Fruit fly (Drosophila melanogaster) whole organism, embryonic: Measurements from ENCODE around the gene dsx-c73A.

ENCODE experiments used
- Abd-B ChIP-seq: fragments of 200-800 bp; sonication (Bioruptor generic); optimal IDR thresholded peaks from 2 replicates; lab custom pipeline; 2018; ENCODE audit warnings: missing biosample characterization, mild to moderate bottlenecking, missing genetic modification characterization, moderate library complexity
- Adf1 ChIP-seq: fragments of 200-800 bp; sonication (Bioruptor generic); IDR thresholded peaks from 2 replicates; pipeline ENCODE4 v1.3.6; 2022; ENCODE audit warnings: missing biosample characterization, missing genetic modification characterization
- Atf-2 ChIP-seq: fragments of 200-800 bp; sonication (Bioruptor generic); optimal IDR thresholded peaks from 2 replicates; lab custom pipeline; 2016; ENCODE audit warnings: missing biosample characterization, missing genetic modification characterization
- Atf3 ChIP-seq: fragments of 200-800 bp; sonication (Bioruptor generic); optimal IDR thresholded peaks from 3 replicates; lab custom pipeline; 2016; ENCODE audit warnings: missing biosample characterization, missing genetic modification characterization
- B-H2 ChIP-seq: fragments of 200-800 bp; sonication (Bioruptor generic); optimal IDR thresholded peaks from 2 replicates; lab custom pipeline; 2018; ENCODE audit warnings: missing biosample characterization, mild to moderate bottlenecking, missing genetic modification characterization
- Blimp-1 ChIP-seq: fragments of 200-800 bp; sonication (Bioruptor generic); optimal IDR thresholded peaks from 3 replicates; lab custom pipeline; 2018; ENCODE audit warnings: missing biosample characterization, missing genetic modification characterization, mild to moderate bottlenecking, moderate library complexity, missing genetic modification reagents
- BtbVII ChIP-seq: fragments of 200-800 bp; sonication (Bioruptor generic); optimal IDR thresholded peaks from 3 replicates; lab custom pipeline; 2017; ENCODE audit warnings: missing biosample characterization, mild to moderate bottlenecking, missing genetic modification characterization
- CG10959 ChIP-seq: fragments of 200-800 bp; sonication (Bioruptor generic); IDR thresholded peaks from 2 replicates; pipeline ENCODE4 v1.3.6; 2022; ENCODE audit warnings: missing biosample characterization, missing genetic modification characterization
- CG11247 ChIP-seq: fragments of 200-800 bp; sonication (Bioruptor generic); IDR thresholded peaks from 2 replicates; pipeline ENCODE4 v1.3.6; 2022; ENCODE audit warnings: missing biosample characterization, missing genetic modification characterization
- CG11560 ChIP-seq: fragments of 200-800 bp; sonication (Bioruptor generic); IDR thresholded peaks from 3 replicates; pipeline ENCODE4 v1.3.6; 2022; ENCODE audit warnings: missing biosample characterization, missing genetic modification characterization
- CG11696 ChIP-seq: fragments of 200-800 bp; sonication (Bioruptor generic); IDR thresholded peaks from 2 replicates; pipeline ENCODE4 v1.3.6; 2022; ENCODE audit warnings: missing biosample characterization, missing genetic modification characterization
- CG13287 ChIP-seq: fragments of 200-800 bp; sonication (Bioruptor generic); IDR thresholded peaks from 2 replicates; pipeline ENCODE4 v1.3.6; 2022; ENCODE audit warnings: missing biosample characterization, missing genetic modification characterization; ENCODE audit not compliant: partially characterized antibody
- CG13424 ChIP-seq: fragments of 200-800 bp; sonication (Bioruptor generic); optimal IDR thresholded peaks from 2 replicates; lab custom pipeline; 2019; ENCODE audit warnings: missing biosample characterization, mild to moderate bottlenecking, missing genetic modification characterization, moderate library complexity
- CG13894 ChIP-seq: fragments of 200-800 bp; sonication (Bioruptor generic); optimal IDR thresholded peaks from 3 replicates; lab custom pipeline; 2018; ENCODE audit warnings: missing biosample characterization, mild to moderate bottlenecking, missing genetic modification characterization, moderate library complexity
- CG14710 ChIP-seq: fragments of 200-800 bp; sonication (Bioruptor generic); optimal IDR thresholded peaks from 3 replicates; lab custom pipeline; 2019; ENCODE audit warnings: missing biosample characterization, mild to moderate bottlenecking, missing genetic modification characterization, moderate library complexity
- CG17568 ChIP-seq: fragments of 200-800 bp; sonication (Bioruptor generic); optimal IDR thresholded peaks from 2 replicates; lab custom pipeline; 2018; ENCODE audit warnings: missing biosample characterization, mild to moderate bottlenecking, missing genetic modification characterization, moderate library complexity
- CG2129 ChIP-seq: fragments of 200-800 bp; sonication (Bioruptor generic); IDR thresholded peaks from 2 replicates; pipeline ENCODE4 v1.3.6; 2022; ENCODE audit warnings: missing biosample characterization, missing genetic modification characterization; ENCODE audit not compliant: partially characterized antibody
- CG42726 ChIP-seq: fragments of 200-800 bp; sonication (Bioruptor generic); IDR thresholded peaks from 2 replicates; pipeline ENCODE4 v1.3.6; 2022; ENCODE audit warnings: missing biosample characterization, missing genetic modification characterization; ENCODE audit not compliant: partially characterized antibody
- CG4360 ChIP-seq: fragments of 200-800 bp; sonication (Bioruptor generic); IDR thresholded peaks from 2 replicates; pipeline ENCODE4 v1.3.6; 2022; ENCODE audit warnings: missing biosample characterization, missing genetic modification characterization
- CG4707 ChIP-seq: fragments of 200-800 bp; sonication (Bioruptor generic); optimal IDR thresholded peaks from 2 replicates; lab custom pipeline; 2018; ENCODE audit warnings: missing biosample characterization, mild to moderate bottlenecking, missing genetic modification characterization, moderate library complexity
- CG5245 ChIP-seq: fragments of 200-800 bp; sonication (Bioruptor generic); optimal IDR thresholded peaks from 3 replicates; lab custom pipeline; 2016; ENCODE audit warnings: missing biosample characterization, missing genetic modification characterization
- CG5953 ChIP-seq: fragments of 200-800 bp; sonication (Bioruptor generic); IDR thresholded peaks from 2 replicates; pipeline ENCODE4 v1.3.6; 2022; ENCODE audit warnings: missing biosample characterization, missing genetic modification characterization
- CG6765 ChIP-seq: fragments of 200-800 bp; sonication (Bioruptor generic); optimal IDR thresholded peaks from 3 replicates; lab custom pipeline; 2017; ENCODE audit warnings: missing biosample characterization, mild to moderate bottlenecking, missing genetic modification characterization
- CG7987 ChIP-seq: fragments of 200-800 bp; sonication (Bioruptor generic); optimal IDR thresholded peaks from 2 replicates; lab custom pipeline; 2018; ENCODE audit warnings: missing biosample characterization, mild to moderate bottlenecking, missing genetic modification characterization, moderate library complexity
- CG8290 ChIP-seq, 3 experiments: fragments of 200-800 bp; sonication (Bioruptor generic); optimal IDR thresholded peaks; 2 replicates each; lab custom pipeline; 2016 to 2019; ENCODE audit warnings: missing biosample characterization in 3 of 3, missing genetic modification characterization in 3 of 3, mild to moderate bottlenecking in 2 of 3, moderate library complexity in 1 of 3
- CTCF ChIP-seq: fragments of 200-800 bp; sonication (Bioruptor generic); optimal IDR thresholded peaks from 2 replicates; lab custom pipeline; 2017; ENCODE audit warnings: missing biosample characterization, mild to moderate bottlenecking, missing genetic modification characterization, moderate library complexity
- Drgx ChIP-seq: fragments of 200-800 bp; sonication (Bioruptor generic); IDR thresholded peaks from 2 replicates; pipeline ENCODE4 v1.3.6; 2022; ENCODE audit warnings: missing biosample characterization, missing genetic modification characterization
- HLH4C ChIP-seq: fragments of 200-800 bp; sonication (Bioruptor generic); IDR thresholded peaks from 3 replicates; pipeline ENCODE4 v1.3.6; 2022; ENCODE audit warnings: missing biosample characterization, missing genetic modification characterization; ENCODE audit not compliant: partially characterized antibody
- Hr78 ChIP-seq, 2 experiments: fragments of 200-800 bp in 1 of 2; fragments of >200 bp in 1 of 2; sonication (Bioruptor generic) in 1 of 2; optimal IDR thresholded peaks; 2 replicates each; lab custom pipeline; 2017 to 2019; ENCODE audit warnings: missing biosample characterization in 2 of 2, missing genetic modification characterization in 2 of 2, mild to moderate bottlenecking in 1 of 2, moderate library complexity in 1 of 2
- Scr ChIP-seq: fragments of 200-800 bp; sonication (Bioruptor generic); IDR thresholded peaks from 2 replicates; pipeline ENCODE4 v1.3.6; 2022; ENCODE audit warnings: missing biosample characterization, missing genetic modification characterization; ENCODE audit not compliant: partially characterized antibody
- Stat92E ChIP-seq, 3 experiments: fragments of >200 bp in 2 of 3; fragments of 200-800 bp in 1 of 3; sonication (Bioruptor generic) in 1 of 3; optimal IDR thresholded peaks; 2 replicates each; lab custom pipeline; 2017 to 2019; ENCODE audit warnings: missing biosample characterization in 3 of 3, missing genetic modification characterization in 3 of 3, mild to moderate bottlenecking in 1 of 3, moderate library complexity in 1 of 3
- ase ChIP-seq: fragments of 200-800 bp; sonication (Bioruptor generic); IDR thresholded peaks from 3 replicates; pipeline ENCODE4 v1.3.6; 2022; ENCODE audit warnings: missing biosample characterization, missing genetic modification characterization
- br ChIP-seq: fragments of >200 bp; optimal IDR thresholded peaks from 2 replicates; lab custom pipeline; 2017
- cato ChIP-seq: fragments of 200-800 bp; sonication (Bioruptor generic); optimal IDR thresholded peaks from 2 replicates; lab custom pipeline; 2016; ENCODE audit warnings: missing biosample characterization, missing genetic modification characterization, borderline replicate concordance
- cwo ChIP-seq: fragments of 200-800 bp; sonication (Bioruptor generic); optimal IDR thresholded peaks from 3 replicates; lab custom pipeline; 2017; ENCODE audit warnings: missing biosample characterization, missing genetic modification characterization, mild to moderate bottlenecking, moderate library complexity, missing genetic modification reagents
- danr ChIP-seq: fragments of 200-800 bp; sonication (Bioruptor generic); IDR thresholded peaks from 2 replicates; pipeline ENCODE4 v1.3.6; 2022; ENCODE audit warnings: missing biosample characterization, missing genetic modification characterization
- dmrt11E ChIP-seq: fragments of 200-800 bp; sonication (Bioruptor generic); optimal IDR thresholded peaks from 3 replicates; lab custom pipeline; 2018; ENCODE audit warnings: missing biosample characterization, mild to moderate bottlenecking, missing genetic modification characterization, moderate library complexity
- ewg ChIP-seq: fragments of 200-800 bp; sonication (Bioruptor generic); optimal IDR thresholded peaks from 3 replicates; lab custom pipeline; 2017; ENCODE audit warnings: mild to moderate bottlenecking, missing biosample characterization, missing genetic modification reagents, missing genetic modification characterization
- ftz-f1 ChIP-seq: fragments of 200-800 bp; sonication (Bioruptor generic); optimal IDR thresholded peaks from 2 replicates; lab custom pipeline; 2016; ENCODE audit warnings: missing biosample characterization, missing genetic modification characterization
- grau ChIP-seq: fragments of 200-800 bp; optimal IDR thresholded peaks from 3 replicates; lab custom pipeline; 2019; ENCODE audit warnings: missing biosample characterization, mild to moderate bottlenecking, missing genetic modification characterization, moderate library complexity
- hkb ChIP-seq, 2 experiments: fragments of 200-800 bp in 1 of 2; fragments of >200 bp in 1 of 2; sonication (Bioruptor generic) in 1 of 2; IDR thresholded peaks in 1 of 2; optimal IDR thresholded peaks in 1 of 2; 2 replicates each; pipeline versions ENCODE4 v1.3.6 to Lab custom; 2017 to 2022; ENCODE audit warnings: missing biosample characterization in 1 of 2, missing genetic modification characterization in 1 of 2
- ind ChIP-seq: fragments of 200-800 bp; sonication (Bioruptor generic); optimal IDR thresholded peaks from 3 replicates; lab custom pipeline; 2016; ENCODE audit warnings: missing biosample characterization, missing genetic modification characterization
- otp ChIP-seq: fragments of 200-800 bp; sonication (Bioruptor generic); IDR thresholded peaks from 3 replicates; pipeline ENCODE4, ENCODE4 v1.3.6; 2022; ENCODE audit warnings: missing biosample characterization, missing genetic modification characterization
- peb ChIP-seq: fragments of 200-800 bp; sonication (Bioruptor generic); IDR thresholded peaks from 2 replicates; pipeline ENCODE4 v1.3.6; 2022; ENCODE audit warnings: missing biosample characterization, missing genetic modification characterization
- prd ChIP-seq, 3 experiments: fragments of >200 bp in 2 of 3; fragments of 200-800 bp in 1 of 3; sonication (Bioruptor generic) in 1 of 3; optimal IDR thresholded peaks in 2 of 3; IDR thresholded peaks in 1 of 3; 2 replicates in 2 of 3; 3 replicates in 1 of 3; pipeline versions ENCODE4 v1.3.6 to Lab custom; 2017 to 2022; ENCODE audit warnings: missing biosample characterization in 1 of 3, missing genetic modification characterization in 1 of 3
- trem ChIP-seq: fragments of 200-800 bp; optimal IDR thresholded peaks from 3 replicates; lab custom pipeline; 2019; ENCODE audit warnings: missing biosample characterization, mild to moderate bottlenecking, missing genetic modification characterization, moderate library complexity
- twi ChIP-seq: fragments of 200-800 bp; optimal IDR thresholded peaks from 2 replicates; lab custom pipeline; 2019; ENCODE audit warnings: missing biosample characterization, mild to moderate bottlenecking, missing genetic modification characterization, moderate library complexity
- zen ChIP-seq: fragments of 200-800 bp; sonication (Bioruptor generic); optimal IDR thresholded peaks from 3 replicates; lab custom pipeline; 2018; ENCODE audit warnings: missing biosample characterization, mild to moderate bottlenecking, missing genetic modification characterization, moderate library complexity

Gene dsx-c73A

dm6 chr3L:16380770-16381169 lies 71.0 kb downstream of the dsx-c73A start (continued):
- TF ChIP-seq Drgx (GFP tag; lab: Robert Waterston, UW) (no peak), CG13287 (GFP tag; lab: Robert Waterston, UW) (no peak), grau (tag; lab: Kevin White, UChicago) (peak; percentile 99), Atf-2 (GFP tag; lab: Kevin White, UChicago) (peak; percentile 25), CG10959 (peak; percentile 36; the same call in 1 of the 2 replicates), otp (GFP tag; lab: Robert Waterston, UW) (no peak), CG8290 (GFP tag; optimal IDR thresholded peaks at IDR 0.05; lab: Kevin White, UChicago) (no peak), CG8290 (tag; optimal IDR thresholded peaks at IDR 0.05; lab: Kevin White, UChicago) (peak in 1 of 2 experiments; percentile 73), CG11696 (no peak), CG5245 (GFP tag; lab: Kevin White, UChicago) (peak; percentile 49), cwo (GFP tag; lab: Kevin White, UChicago) (no peak), peb (GFP tag; lab: Robert Waterston, UW) (0 out of 2 replicates have a peak, but pooled peaks have one; percentile 21), CG17568 (peak; percentile 29), ind (GFP tag; lab: Kevin White, UChicago) (peak; percentile 76), B-H2 (GFP tag; lab: Kevin White, UChicago) (peak; percentile 62), Hr78 (GFP tag; optimal IDR thresholded peaks at IDR 0.05; lab: Kevin White, UChicago) (peak in 1 of 2 experiments; percentile 41), CTCF (no peak), BtbVII (peak; percentile 81), zen (tag; lab: Kevin White, UChicago) (peak; percentile 2), Abd-B (GFP tag; lab: Kevin White, UChicago) (peak; percentile 21), CG2129 (no peak), CG13424 (peak; percentile 79), CG6765 (peak; percentile 66), prd (optimal IDR thresholded peaks at IDR 0.05; lab: Kevin White, UChicago) (no peak), prd (GFP tag; IDR thresholded peaks at IDR 0.05; lab: Robert Waterston, UW) (peak; percentile 67; the same call in 2 of the 3 replicates), CG7987 (GFP tag; lab: Kevin White, UChicago) (no peak), dmrt11E (tag; lab: Kevin White, UChicago) (peak; percentile 51), ewg (GFP tag; lab: Kevin White, UChicago) (peak; percentile 27), Blimp-1 (GFP tag; lab: Kevin White, UChicago) (peak; percentile 73), CG4360 (GFP tag; lab: Robert Waterston, UW) (no peak), Stat92E (GFP tag; optimal IDR thresholded peaks at IDR 0.05; lab: Kevin White, UChicago) (no peak), trem (peak; percentile 42), danr (GFP tag; lab: Robert Waterston, UW) (peak; percentile 61), Adf1 (GFP tag; lab: Robert Waterston, UW) (no peak; the same call in 1 of the 2 replicates), CG11247 (GFP tag; lab: Robert Waterston, UW) (peak; percentile 59), CG5953 (GFP tag; lab: Robert Waterston, UW) (no peak), CG13894 (peak; percentile 38), CG42726 (GFP tag; lab: Robert Waterston, UW) (no peak), HLH4C (no peak), ftz-f1 (no peak), Scr (GFP tag; lab: Robert Waterston, UW) (no peak), hkb (optimal IDR thresholded peaks at IDR 0.05; lab: Kevin White, UChicago) (no peak), hkb (GFP tag; IDR thresholded peaks at IDR 0.05; lab: Robert Waterston, UW) (peak; percentile 41; the same call in 1 of the 2 replicates), cato (GFP tag; lab: Kevin White, UChicago) (peak; percentile 45), twi (peak; percentile 42), CG11560 (tag; lab: Robert Waterston, UW) (no peak), br (lab: Kevin White, UChicago) (no peak), CG14710 (tag; lab: Kevin White, UChicago) (peak; percentile 42), CG4707 (GFP tag; lab: Kevin White, UChicago) (peak; percentile 16), ase (GFP tag; lab: Robert Waterston, UW) (no peak; the same call in 2 of the 3 replicates), Atf3 (GFP tag; lab: Kevin White, UChicago) (peak; percentile 41)
